Worm (Caenorhabditis elegans) whole organism, late embryonic: Measurements from ENCODE around the gene Y53G8AM.8.

Experiments
- C38D4.7 ChIP-seq: fragments of 200-800 bp; sonication (Bioruptor generic); optimal IDR thresholded peaks from 2 replicates; lab custom pipeline; 2018; ENCODE audit warnings: mild to moderate bottlenecking, missing genetic modification characterization, moderate library complexity, missing compliant biosample characterization
- F13H6.1 ChIP-seq: sonication (generic microtip); optimal IDR thresholded peaks from 2 replicates; lab custom pipeline; 2016; ENCODE audit warnings: missing genetic modification characterization, missing compliant biosample characterization
- K09A11.1 ChIP-seq: sonication (generic microtip); optimal IDR thresholded peaks from 2 replicates; lab custom pipeline; 2017; ENCODE audit warnings: antibody characterized with exemption, mild to moderate bottlenecking, missing genetic modification characterization, missing compliant biosample characterization; ENCODE audit not compliant: insufficient read depth
- T23F11.4 ChIP-seq: fragments of 200-800 bp; sonication (Bioruptor generic); optimal IDR thresholded peaks from 2 replicates; lab custom pipeline; 2018; ENCODE audit warnings: mild to moderate bottlenecking, missing genetic modification characterization, missing compliant biosample characterization
- Y22D7AL.16 ChIP-seq: sonication (generic microtip); optimal IDR thresholded peaks from 2 replicates; lab custom pipeline; 2016; ENCODE audit warnings: missing genetic modification characterization, missing compliant biosample characterization
- ahr-1 ChIP-seq: sonication (generic microtip); optimal IDR thresholded peaks from 2 replicates; lab custom pipeline; 2016; ENCODE audit warnings: missing genetic modification characterization, missing compliant biosample characterization
- ceh-2 ChIP-seq: sonication (generic microtip); optimal IDR thresholded peaks from 2 replicates; lab custom pipeline; 2016; ENCODE audit warnings: missing genotype, missing genetic modification characterization, missing compliant biosample characterization
- ceh-22 ChIP-seq: sonication (generic microtip); optimal IDR thresholded peaks from 2 replicates; lab custom pipeline; 2017; ENCODE audit warnings: missing biosample characterization, missing genetic modification characterization
- ceh-24 ChIP-seq: sonication (generic microtip); optimal IDR thresholded peaks from 2 replicates; lab custom pipeline; 2016; ENCODE audit warnings: mild to moderate bottlenecking, missing genetic modification characterization, missing compliant biosample characterization
- ceh-30 ChIP-seq: fragments of 150-350 bp; optimal IDR thresholded peaks from 2 replicates; lab custom pipeline; 2014; ENCODE audit warnings: missing biosample characterization, missing genetic modification characterization
- ceh-34 ChIP-seq: sonication (generic microtip); optimal IDR thresholded peaks from 2 replicates; lab custom pipeline; 2016; ENCODE audit warnings: mild to moderate bottlenecking, missing genetic modification characterization, missing compliant biosample characterization
- ceh-9 ChIP-seq: sonication (generic microtip); optimal IDR thresholded peaks from 2 replicates; lab custom pipeline; 2016; ENCODE audit warnings: mild to moderate bottlenecking, missing genetic modification characterization, inconsistent platforms, missing compliant biosample characterization
- che-1 ChIP-seq: sonication (generic microtip); optimal IDR thresholded peaks from 2 replicates; lab custom pipeline; 2016; ENCODE audit warnings: mild to moderate bottlenecking, missing genetic modification characterization, missing compliant biosample characterization
- dve-1 ChIP-seq: sonication (generic microtip); optimal IDR thresholded peaks from 2 replicates; lab custom pipeline; 2017; ENCODE audit warnings: antibody characterized with exemption, mild to moderate bottlenecking, missing genetic modification characterization, missing compliant biosample characterization
- elt-2 ChIP-seq: sonication (generic microtip); optimal IDR thresholded peaks from 2 replicates; lab custom pipeline; 2016; ENCODE audit warnings: missing genetic modification reagents, missing genetic modification characterization, missing compliant biosample characterization
- elt-4 ChIP-seq: sonication (generic microtip); optimal IDR thresholded peaks from 2 replicates; lab custom pipeline; 2016; ENCODE audit warnings: missing genetic modification characterization, missing compliant biosample characterization
- ets-4 ChIP-seq: sonication (generic microtip); optimal IDR thresholded peaks from 2 replicates; lab custom pipeline; 2016; ENCODE audit warnings: missing genetic modification characterization, missing compliant biosample characterization
- eyg-1 ChIP-seq: sonication (generic microtip); optimal IDR thresholded peaks from 2 replicates; lab custom pipeline; 2016; ENCODE audit warnings: missing genotype, missing genetic modification characterization, missing compliant biosample characterization
- fax-1 ChIP-seq: sonication (generic microtip); optimal IDR thresholded peaks from 2 replicates; lab custom pipeline; 2016; ENCODE audit warnings: missing genotype, missing genetic modification characterization, missing compliant biosample characterization
- fkh-10 ChIP-seq: fragments of 150-350 bp; optimal IDR thresholded peaks from 2 replicates; lab custom pipeline; 2014; ENCODE audit warnings: missing biosample characterization, missing genetic modification reagents, missing genetic modification characterization
- fkh-6 ChIP-seq: sonication (generic microtip); optimal IDR thresholded peaks from 2 replicates; lab custom pipeline; 2016; ENCODE audit warnings: missing genetic modification characterization, missing compliant biosample characterization
- hlh-13 ChIP-seq: fragments of 200-800 bp; sonication (Bioruptor generic); optimal IDR thresholded peaks from 2 replicates; lab custom pipeline; 2018; ENCODE audit warnings: mild to moderate bottlenecking, missing genetic modification characterization, missing compliant biosample characterization
- hlh-15 ChIP-seq: sonication (generic microtip); optimal IDR thresholded peaks from 2 replicates; lab custom pipeline; 2016; ENCODE audit warnings: missing genetic modification characterization, missing compliant biosample characterization
- hlh-6 ChIP-seq: sonication (generic microtip); optimal IDR thresholded peaks from 2 replicates; lab custom pipeline; 2016; ENCODE audit warnings: missing genotype, missing genetic modification characterization, missing compliant biosample characterization
- hlh-8 ChIP-seq: sonication (generic microtip); optimal IDR thresholded peaks from 2 replicates; lab custom pipeline; 2016; ENCODE audit warnings: missing genotype, missing genetic modification characterization, missing compliant biosample characterization
- lim-6 ChIP-seq: sonication (generic microtip); optimal IDR thresholded peaks from 2 replicates; lab custom pipeline; 2016; ENCODE audit warnings: missing genetic modification characterization, missing compliant biosample characterization
- lin-11 ChIP-seq: fragments of 200-800 bp; sonication (Bioruptor generic); optimal IDR thresholded peaks from 2 replicates; lab custom pipeline; 2018; ENCODE audit warnings: mild to moderate bottlenecking, missing genetic modification characterization, missing compliant biosample characterization
- madf-2 ChIP-seq: sonication (generic microtip); optimal IDR thresholded peaks from 2 replicates; lab custom pipeline; 2017; ENCODE audit warnings: missing genetic modification characterization, missing compliant biosample characterization
- mec-3 ChIP-seq: sonication (generic microtip); optimal IDR thresholded peaks from 2 replicates; lab custom pipeline; 2016; ENCODE audit warnings: borderline replicate concordance, missing genetic modification characterization, missing compliant biosample characterization
- nfya-1 ChIP-seq: sonication (generic microtip); optimal IDR thresholded peaks from 2 replicates; lab custom pipeline; 2017; ENCODE audit warnings: missing genetic modification characterization, mild to moderate bottlenecking, missing compliant biosample characterization, antibody characterized with exemption, moderate library complexity
- nhr-11 ChIP-seq: fragments of 150-350 bp; optimal IDR thresholded peaks from 2 replicates; lab custom pipeline; 2014; ENCODE audit warnings: missing biosample characterization, missing genetic modification characterization
- npax-4 ChIP-seq: sonication (generic microtip); optimal IDR thresholded peaks from 2 replicates; lab custom pipeline; 2016; ENCODE audit warnings: missing genetic modification characterization, missing compliant biosample characterization
- pag-3 ChIP-seq: sonication (generic microtip); optimal IDR thresholded peaks from 2 replicates; lab custom pipeline; 2016; ENCODE audit warnings: missing compliant biosample characterization, missing genetic modification characterization, borderline replicate concordance
- pat-9 ChIP-seq: fragments of 200-800 bp; sonication (Bioruptor generic); optimal IDR thresholded peaks from 2 replicates; lab custom pipeline; 2018; ENCODE audit warnings: mild to moderate bottlenecking, missing genetic modification characterization, moderate library complexity, missing compliant biosample characterization
- pax-1 ChIP-seq: fragments of 150-350 bp; optimal IDR thresholded peaks from 2 replicates; lab custom pipeline; 2014; ENCODE audit warnings: missing biosample characterization, missing genetic modification characterization
- pha-2 ChIP-seq: sonication (generic microtip); optimal IDR thresholded peaks from 2 replicates; lab custom pipeline; 2017; ENCODE audit warnings: mild to moderate bottlenecking, missing genetic modification characterization, missing compliant biosample characterization
- pha-4 ChIP-seq: fragments of 150-350 bp; optimal IDR thresholded peaks from 2 replicates; lab custom pipeline; 2018; ENCODE audit warnings: missing biosample characterization, missing genetic modification reagents, missing genetic modification characterization
- ref-2 ChIP-seq: sonication (generic microtip); optimal IDR thresholded peaks from 2 replicates; lab custom pipeline; 2016; ENCODE audit warnings: missing genetic modification characterization, missing compliant biosample characterization
- rnt-1 ChIP-seq: sonication (generic microtip); optimal IDR thresholded peaks from 2 replicates; lab custom pipeline; 2016; ENCODE audit warnings: missing genetic modification characterization, missing compliant biosample characterization
- sox-2 ChIP-seq: fragments of 200-800 bp; sonication (Bioruptor generic); IDR thresholded peaks from 2 replicates; pipeline ENCODE4 v1.3.6; 2022; ENCODE audit warnings: missing genetic modification reagents, missing genetic modification characterization, missing compliant biosample characterization
- sox-4 ChIP-seq: sonication (generic microtip); optimal IDR thresholded peaks from 2 replicates; lab custom pipeline; 2017; ENCODE audit warnings: mild to moderate bottlenecking, missing genetic modification characterization, inconsistent platforms, missing compliant biosample characterization
- tbx-2 ChIP-seq: sonication (generic microtip); optimal IDR thresholded peaks from 2 replicates; lab custom pipeline; 2016; ENCODE audit warnings: missing genetic modification characterization, missing compliant biosample characterization
- tbx-7 ChIP-seq: sonication (generic microtip); optimal IDR thresholded peaks from 2 replicates; lab custom pipeline; 2016; ENCODE audit warnings: missing genotype, missing genetic modification characterization, missing compliant biosample characterization
- unc-3 ChIP-seq, 2 experiments: fragments of 200-800 bp in 1 of 2; sonication (Bioruptor generic) in 1 of 2; sonication (generic microtip) in 1 of 2; conservative IDR thresholded peaks in 1 of 2; optimal IDR thresholded peaks in 1 of 2; 2 replicates each; pipeline versions ENCODE4 v1.3.6 to Lab custom; 2016 to 2022; ENCODE audit warnings: missing compliant biosample characterization in 2 of 2, missing genetic modification characterization in 2 of 2, missing genetic modification reagents in 1 of 2
- unc-42 ChIP-seq: sonication (generic microtip); optimal IDR thresholded peaks from 2 replicates; lab custom pipeline; 2016; ENCODE audit warnings: missing genotype, missing genetic modification characterization, missing compliant biosample characterization
- ztf-16 ChIP-seq: sonication (generic microtip); optimal IDR thresholded peaks from 2 replicates; lab custom pipeline; 2017; ENCODE audit warnings: missing genetic modification characterization, missing compliant biosample characterization

The Y53G8AM.8 gene

DNA sequence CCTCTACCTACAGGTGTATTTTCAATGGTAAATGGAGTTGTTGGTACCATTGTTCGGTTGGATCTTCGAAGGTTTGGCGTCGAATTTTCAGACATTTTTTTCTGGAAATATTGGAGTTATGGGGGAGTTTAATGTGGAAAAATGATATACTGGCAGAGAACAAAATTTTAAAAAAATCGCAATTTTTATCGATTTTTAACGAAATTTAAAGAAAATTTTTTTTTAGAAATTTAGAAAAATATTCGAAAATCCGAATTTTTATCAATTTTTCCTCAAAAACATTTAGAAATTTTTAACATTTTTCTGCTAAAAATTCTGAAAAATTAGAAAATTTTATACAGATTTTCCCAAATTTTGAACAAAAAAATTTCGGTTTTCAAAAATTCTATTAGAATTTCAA, at the start of gene Y53G8AM.8:
Gene Y53G8AM.8, minus strand, starts transcription at position 101 of the 400 bp plus-strand sequence.
- TF ChIP-seq pag-3 (tag; lab: Kevin White, UChicago): no peak
- TF ChIP-seq lin-11 (tag; lab: Kevin White, UChicago): no peak
- no peak for TF ChIP-seq C38D4.7 (GFP tag; lab: Kevin White, UChicago)
- no peak for TF ChIP-seq hlh-13 (GFP tag; lab: Kevin White, UChicago)
- no peak for TF ChIP-seq rnt-1 (tag; lab: Kevin White, UChicago)
- TF ChIP-seq elt-4 (tag; lab: Kevin White, UChicago): no peak
- TF ChIP-seq ceh-9 (tag; lab: Kevin White, UChicago): no peak

DNA sequence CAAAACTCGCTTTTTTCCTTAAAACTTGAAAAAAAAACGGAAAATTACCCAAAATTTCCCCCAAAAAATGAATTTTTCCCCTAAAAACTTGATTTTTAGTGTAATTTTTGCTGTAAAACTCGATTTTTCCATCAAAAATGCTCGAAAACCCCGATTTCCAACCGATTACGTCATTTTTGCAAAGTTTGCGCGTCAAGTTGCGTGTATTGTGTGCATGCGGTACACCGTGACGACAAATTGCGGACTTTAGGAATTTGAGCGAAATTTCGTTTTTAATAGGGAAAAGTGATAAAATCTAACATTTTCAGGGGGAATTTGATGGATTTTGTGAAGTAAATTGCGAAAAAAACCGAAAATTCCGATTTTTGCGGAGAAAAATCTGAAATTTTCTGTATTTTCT, 45.4 kb upstream of the Y53G8AM.8 start:
- no peak for TF ChIP-seq mec-3 (tag; lab: Kevin White, UChicago)
- no peak for TF ChIP-seq ceh-22 (tag; lab: Kevin White, UChicago)
- TF ChIP-seq hlh-15: no peak
- TF ChIP-seq ceh-34 (tag; lab: Kevin White, UChicago): no peak
- TF ChIP-seq nfya-1: peak; percentile 46
- TF ChIP-seq F13H6.1: no peak
- no peak for TF ChIP-seq hlh-6
- TF ChIP-seq ztf-16: peak; percentile 19
- no peak for TF ChIP-seq hlh-13 (GFP tag; lab: Kevin White, UChicago)
- TF ChIP-seq npax-4 (tag; lab: Kevin White, UChicago): no peak
- TF ChIP-seq elt-2 (tag; lab: Kevin White, UChicago): peak; percentile 31
- TF ChIP-seq, all 69 proteins: peak for 3

DNA sequence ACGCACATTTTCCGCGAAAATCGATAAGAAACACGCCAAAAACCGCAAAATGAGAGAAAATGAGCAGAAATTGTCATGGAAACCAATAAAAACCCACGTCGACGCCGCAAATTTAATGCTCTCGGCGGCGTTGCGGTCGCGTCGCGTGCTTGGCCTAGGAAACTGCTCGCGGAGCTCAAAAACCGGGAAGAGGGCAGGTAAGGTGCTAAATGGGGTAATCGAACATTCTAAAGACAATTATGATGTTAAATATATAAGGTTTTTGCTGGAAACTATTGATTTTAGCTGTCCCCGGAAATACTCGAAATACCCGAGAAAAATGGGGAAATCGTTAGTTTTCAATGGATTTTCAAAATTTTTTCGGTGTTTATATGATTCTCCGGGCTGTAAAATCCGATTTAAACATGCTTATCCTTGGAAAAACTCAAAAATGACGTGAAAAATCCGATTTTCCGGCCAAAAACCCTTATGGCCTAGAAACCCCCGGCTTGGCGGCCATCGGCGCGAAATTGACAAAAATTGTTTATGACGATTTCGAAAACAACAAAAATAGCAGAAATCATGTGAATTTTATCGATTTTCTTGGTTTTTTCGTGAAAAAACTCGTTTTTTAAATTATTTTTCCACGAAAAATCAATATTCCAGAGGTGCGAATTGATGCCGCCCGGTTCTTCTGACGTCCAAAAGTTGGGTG, 44.0 kb upstream of the Y53G8AM.8 start, which contains the start of gene phf-15:
Gene phf-15, plus strand, starts transcription at position 537 of the 694 bp plus-strand sequence.
- TF ChIP-seq hlh-6 (no peak), hlh-15 (no peak), ref-2 (tag; lab: Kevin White, UChicago) (no peak), tbx-7 (tag; lab: Kevin White, UChicago) (peak; percentile 47), che-1 (tag; lab: Kevin White, UChicago) (no peak), sox-2 (GFP tag; lab: Robert Waterston, UW) (no peak), rnt-1 (tag; lab: Kevin White, UChicago) (peak; percentile 24), nhr-11 (tag; lab: Kevin White, UChicago) (no peak), fkh-6 (no peak), pha-4 (tag; lab: Kevin White, UChicago) (no peak), nfya-1 (peak; percentile 1), ceh-34 (tag; lab: Kevin White, UChicago) (no peak), sox-4 (tag; lab: Kevin White, UChicago) (no peak), ets-4 (tag; lab: Kevin White, UChicago) (peak; percentile 67), tbx-2 (peak; percentile 33), ceh-2 (tag; lab: Kevin White, UChicago) (peak; percentile 59), pat-9 (tag; lab: Kevin White, UChicago) (no peak), pag-3 (tag; lab: Kevin White, UChicago) (no peak), dve-1 (no peak), unc-3 (GFP tag; conservative IDR thresholded peaks at IDR 0.05; lab: Robert Waterston, UW) (no peak), unc-3 (tag; optimal IDR thresholded peaks at IDR 0.05; lab: Kevin White, UChicago) (no peak), F13H6.1 (no peak), K09A11.1 (tag; lab: Kevin White, UChicago) (no peak), elt-4 (tag; lab: Kevin White, UChicago) (no peak), fkh-10 (no peak), ahr-1 (tag; lab: Kevin White, UChicago) (no peak), T23F11.4 (GFP tag; lab: Kevin White, UChicago) (no peak), madf-2 (tag; lab: Kevin White, UChicago) (no peak), ztf-16 (no peak), Y22D7AL.16 (tag; lab: Kevin White, UChicago) (no peak), pha-2 (no peak), ceh-24 (tag; lab: Kevin White, UChicago) (no peak), ceh-30 (no peak), npax-4 (tag; lab: Kevin White, UChicago) (no peak), eyg-1 (tag; lab: Kevin White, UChicago) (no peak), fax-1 (tag; lab: Kevin White, UChicago) (no peak), pax-1 (tag; lab: Kevin White, UChicago) (no peak), hlh-8 (tag; lab: Kevin White, UChicago) (no peak), lim-6 (tag; lab: Kevin White, UChicago) (no peak), unc-42 (peak; percentile 47)
